Worm (Caenorhabditis elegans) whole organism, early embryonic: ENCODE results near the gene F38B2.3.

Experiments
- aly-1 ChIP-seq: sonication (generic microtip); optimal IDR thresholded peaks from 2 replicates; lab custom pipeline; 2016; ENCODE audit warnings: missing genetic modification characterization, missing compliant biosample characterization
- ama-1 ChIP-seq: fragments of 150-350 bp; optimal IDR thresholded peaks from 2 replicates; lab custom pipeline; 2014
- ceh-36 ChIP-seq: sonication (generic microtip); optimal IDR thresholded peaks from 2 replicates; lab custom pipeline; 2016; ENCODE audit warnings: missing genetic modification characterization, inconsistent platforms, missing compliant biosample characterization
- flt-1 ChIP-seq: fragments of 200-800 bp; sonication (Bioruptor generic); IDR thresholded peaks from 2 replicates; pipeline ENCODE4 v1.3.6; 2022; ENCODE audit warnings: missing genetic modification characterization, missing compliant biosample characterization
- hmbx-1 ChIP-seq: sonication (generic microtip); optimal IDR thresholded peaks from 2 replicates; lab custom pipeline; 2016; ENCODE audit warnings: mild to moderate bottlenecking, missing genetic modification characterization, missing compliant biosample characterization
- hnd-1 ChIP-seq: sonication (generic microtip); optimal IDR thresholded peaks from 2 replicates; lab custom pipeline; 2016; ENCODE audit warnings: missing genetic modification characterization, missing compliant biosample characterization
- scrt-1 ChIP-seq: fragments of 200-800 bp; sonication (Bioruptor generic); IDR thresholded peaks from 2 replicates; pipeline ENCODE4 v1.3.6; 2022; ENCODE audit warnings: missing genetic modification characterization, missing compliant biosample characterization

DNA sequence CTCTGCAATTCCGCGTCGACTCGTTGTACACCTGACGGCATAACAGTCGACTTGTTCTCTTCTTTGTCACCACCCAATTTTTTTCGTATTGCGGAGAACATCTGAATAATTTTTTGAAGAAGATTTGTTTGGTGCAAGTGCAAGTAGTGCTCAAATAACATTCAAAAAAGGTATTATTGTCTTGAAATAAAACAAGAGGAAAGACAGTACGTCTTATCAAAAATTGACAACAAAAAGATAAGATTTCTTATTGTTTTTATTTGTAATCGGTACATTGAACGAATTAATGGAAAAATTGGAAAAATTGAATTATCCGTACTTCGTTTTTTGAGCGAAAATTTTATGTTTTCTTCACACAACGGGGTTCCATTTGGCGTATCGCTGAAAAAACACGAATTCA is 19.6 kb upstream of the F38B2.3 start, which contains the start of gene F08G12.1:
- no peak for TF ChIP-seq ama-1 (lab: Kevin White, UChicago)
- no peak for TF ChIP-seq scrt-1 (GFP tag; lab: Robert Waterston, UW)
- no peak for TF ChIP-seq flt-1 (GFP tag; lab: Robert Waterston, UW)
- TF ChIP-seq ceh-36 (tag; lab: Kevin White, UChicago) = no peak
- TF ChIP-seq hnd-1 (tag; lab: Kevin White, UChicago) = no peak
- TF ChIP-seq hmbx-1 (tag; lab: Kevin White, UChicago) = no peak
- no peak for TF ChIP-seq aly-1 (tag; lab: Kevin White, UChicago)
